Fruit fly (Drosophila melanogaster) whole organism, prepupa: ENCODE measurements around the gene CG31709.

ENCODE experiments used
- CG16779 ChIP-seq: fragments of 200-800 bp; sonication (Bioruptor generic); optimal IDR thresholded peaks from 3 replicates; lab custom pipeline; 2017; ENCODE audit warnings: missing biosample characterization, mild to moderate bottlenecking, missing genetic modification characterization
- CG6854 ChIP-seq: fragments of 200-800 bp; sonication (Bioruptor generic); optimal IDR thresholded peaks from 2 replicates; lab custom pipeline; 2017; ENCODE audit warnings: missing biosample characterization, mild to moderate bottlenecking, missing genetic modification characterization
- CG7368 ChIP-seq: fragments of 200-800 bp; sonication (Bioruptor generic); optimal IDR thresholded peaks from 3 replicates; lab custom pipeline; 2016; ENCODE audit warnings: missing biosample characterization, missing genetic modification characterization
- CG8119 ChIP-seq: fragments of 200-800 bp; sonication (Bioruptor generic); IDR thresholded peaks from 3 replicates; pipeline ENCODE4 v1.3.6; 2022; ENCODE audit warnings: missing biosample characterization, missing genetic modification characterization
- CG9139 ChIP-seq: fragments of 200-800 bp; sonication (Bioruptor generic); optimal IDR thresholded peaks from 3 replicates; lab custom pipeline; 2017; ENCODE audit warnings: missing biosample characterization, mild to moderate bottlenecking, missing genetic modification characterization
- Hr4 ChIP-seq: fragments of 200-800 bp; sonication (Bioruptor generic); optimal IDR thresholded peaks from 3 replicates; lab custom pipeline; 2016; ENCODE audit warnings: missing biosample characterization, missing genetic modification characterization
- Met ChIP-seq: fragments of 200-800 bp; sonication (Bioruptor generic); optimal IDR thresholded peaks from 3 replicates; lab custom pipeline; 2016; ENCODE audit warnings: missing biosample characterization, missing genetic modification characterization
- Sox102F ChIP-seq: fragments of 200-800 bp; sonication (Bioruptor generic); optimal IDR thresholded peaks from 2 replicates; lab custom pipeline; 2016; ENCODE audit warnings: missing biosample characterization, mild to moderate bottlenecking, missing genetic modification characterization
- Sox15 ChIP-seq: fragments of 200-800 bp; sonication (Bioruptor generic); optimal IDR thresholded peaks from 3 replicates; lab custom pipeline; 2016; ENCODE audit warnings: missing biosample characterization, missing genetic modification characterization
- dac ChIP-seq: fragments of 200-800 bp; sonication (Bioruptor generic); optimal IDR thresholded peaks from 2 replicates; lab custom pipeline; 2017; ENCODE audit warnings: missing biosample characterization, mild to moderate bottlenecking, missing genetic modification characterization
- fd59A ChIP-seq: fragments of 200-800 bp; sonication (Bioruptor generic); optimal IDR thresholded peaks from 2 replicates; lab custom pipeline; 2017; ENCODE audit warnings: missing biosample characterization, mild to moderate bottlenecking, missing genetic modification characterization, missing genetic modification reagents
- fkh ChIP-seq: fragments of 200-800 bp; sonication (Bioruptor generic); optimal IDR thresholded peaks from 3 replicates; lab custom pipeline; 2017; ENCODE audit warnings: missing biosample characterization, mild to moderate bottlenecking, missing genetic modification characterization, moderate library complexity

dm6 chr2L:9612654-9613005, 33.2 kb upstream of the CG31709 start:
- no peak for TF ChIP-seq CG16779 (tag; lab: Kevin White, UChicago)
- no peak for TF ChIP-seq Sox102F
- no peak for TF ChIP-seq CG7368
- no peak for TF ChIP-seq Sox15
- no peak for TF ChIP-seq CG8119 (GFP tag; lab: Robert Waterston, UW)
- no peak for TF ChIP-seq dac (GFP tag; lab: Kevin White, UChicago)
- TF ChIP-seq CG6854 (GFP tag; lab: Kevin White, UChicago) = no peak
- no peak for TF ChIP-seq fd59A (GFP tag; lab: Kevin White, UChicago)
- no peak for TF ChIP-seq CG9139 (GFP tag; lab: Kevin White, UChicago)
- no peak for TF ChIP-seq fkh (GFP tag; lab: Kevin White, UChicago)
- no peak for TF ChIP-seq Hr4 (GFP tag; lab: Kevin White, UChicago)
- TF ChIP-seq Met (GFP tag; lab: Kevin White, UChicago) = no peak
